Worm (Caenorhabditis elegans): Measurements from ENCODE around the gene fox-1.

- TF ChIP-seq B0310.2 (tag; optimal IDR thresholded peaks at IDR 0.05) (peak; percentile 6), scrt-1 (GFP tag; IDR thresholded peaks at IDR 0.05) (0 out of 2 replicates have a peak, but pooled peaks have one; percentile 26), sea-1 (GFP tag; conservative IDR thresholded peaks at IDR 0.05) (no peak), hmg-4 (GFP tag; optimal IDR thresholded peaks at IDR 0.05) (peak; percentile 91), flt-1 (GFP tag; IDR thresholded peaks at IDR 0.05) (no peak), tra-4 (tag; optimal IDR thresholded peaks at IDR 0.05) (no peak), tbx-11 (GFP tag; IDR thresholded peaks at IDR 0.05) (no peak), ama-1 (optimal IDR thresholded peaks at IDR 0.05) (no peak), aly-1 (tag; optimal IDR thresholded peaks at IDR 0.05) (peak; percentile 15), F13C5.2 (tag; optimal IDR thresholded peaks at IDR 0.05) (no peak)
Observed at ce11 chrX:2432459-2432858, 27.2 kb downstream of the fox-1 start.
